Worm (Caenorhabditis elegans) whole organism, mixed stage, embryonic: ENCODE results near the gene Y38C1BA.4.

ENCODE experiments used
- M03D4.4 ChIP-seq: sonication (generic microtip); optimal IDR thresholded peaks from 2 replicates; lab custom pipeline; 2017; ENCODE audit warnings: mild to moderate bottlenecking, missing genetic modification characterization, missing compliant biosample characterization
- bed-3 ChIP-seq: fragments of 200-800 bp; sonication (Bioruptor generic); optimal IDR thresholded peaks from 3 replicates; lab custom pipeline; 2018; ENCODE audit warnings: mild to moderate bottlenecking, missing genetic modification characterization, moderate library complexity, missing compliant biosample characterization
- ceh-39 ChIP-seq: fragments of 150-350 bp; optimal IDR thresholded peaks from 2 replicates; lab custom pipeline; 2014; ENCODE audit warnings: missing biosample characterization, missing genetic modification characterization
- ceh-43 ChIP-seq: fragments of 200-800 bp; sonication (Bioruptor generic); optimal IDR thresholded peaks from 2 replicates; lab custom pipeline; 2018; ENCODE audit warnings: mild to moderate bottlenecking, missing genetic modification characterization, moderate library complexity, missing compliant biosample characterization
- ceh-83 ChIP-seq: fragments of 200-800 bp; sonication (Bioruptor generic); optimal IDR thresholded peaks from 2 replicates; lab custom pipeline; 2018; ENCODE audit warnings: mild to moderate bottlenecking, missing genetic modification characterization, missing compliant biosample characterization
- ces-1 ChIP-seq: fragments of 150-350 bp; optimal IDR thresholded peaks from 2 replicates; lab custom pipeline; 2014; ENCODE audit warnings: missing biosample characterization, missing genetic modification reagents, missing genetic modification characterization
- cnd-1 ChIP-seq: fragments of 200-800 bp; sonication (Bioruptor generic); optimal IDR thresholded peaks from 2 replicates; lab custom pipeline; 2018; ENCODE audit warnings: mild to moderate bottlenecking, missing genetic modification characterization, missing compliant biosample characterization
- drap-1 ChIP-seq: fragments of 200-800 bp; sonication (Bioruptor generic); optimal IDR thresholded peaks from 3 replicates; lab custom pipeline; 2018; ENCODE audit warnings: mild to moderate bottlenecking, missing genetic modification characterization, missing compliant biosample characterization
- elt-1 ChIP-seq: sonication (generic microtip); optimal IDR thresholded peaks from 2 replicates; lab custom pipeline; 2017; ENCODE audit warnings: missing genetic modification characterization, mild to moderate bottlenecking, missing compliant biosample characterization, antibody characterized with exemption, moderate library complexity, borderline replicate concordance; ENCODE audit not compliant: insufficient read depth
- elt-3 ChIP-seq: fragments of 150-350 bp; optimal IDR thresholded peaks from 2 replicates; lab custom pipeline; 2014; ENCODE audit warnings: missing biosample characterization, missing genetic modification characterization
- hlh-1 ChIP-seq: fragments of 150-350 bp; optimal IDR thresholded peaks from 2 replicates; lab custom pipeline; 2014; ENCODE audit warnings: missing biosample characterization, missing genetic modification reagents, missing genetic modification characterization
- lin-13 ChIP-seq: fragments of 150-350 bp; optimal IDR thresholded peaks from 2 replicates; lab custom pipeline; 2014; ENCODE audit warnings: missing biosample characterization, missing genetic modification characterization
- lin-32 ChIP-seq: fragments of 200-800 bp; sonication (Bioruptor generic); optimal IDR thresholded peaks from 2 replicates; lab custom pipeline; 2018; ENCODE audit warnings: mild to moderate bottlenecking, missing genetic modification characterization, missing compliant biosample characterization
- lsy-2 ChIP-seq: fragments of 150-350 bp; optimal IDR thresholded peaks from 2 replicates; lab custom pipeline; 2014; ENCODE audit warnings: missing biosample characterization, missing genetic modification characterization
- mab-5 ChIP-seq: fragments of 150-350 bp; optimal IDR thresholded peaks from 2 replicates; lab custom pipeline; 2014; ENCODE audit warnings: missing biosample characterization, missing genetic modification characterization
- mls-2 ChIP-seq: sonication (generic microtip); optimal IDR thresholded peaks from 2 replicates; lab custom pipeline; 2016; ENCODE audit warnings: mild to moderate bottlenecking, missing genetic modification characterization, moderate library complexity, missing compliant biosample characterization
- nhr-237 ChIP-seq: fragments of 150-350 bp; optimal IDR thresholded peaks from 2 replicates; lab custom pipeline; 2014; ENCODE audit warnings: missing biosample characterization, missing genetic modification characterization
- nhr-76 ChIP-seq: sonication (generic microtip); optimal IDR thresholded peaks from 2 replicates; lab custom pipeline; 2017; ENCODE audit warnings: missing biosample characterization, missing genetic modification characterization
- pha-4 ChIP-seq: fragments of 150-350 bp; optimal IDR thresholded peaks from 2 replicates; lab custom pipeline; 2018; ENCODE audit warnings: missing biosample characterization, missing genetic modification reagents, missing genetic modification characterization
- sem-2 ChIP-seq: fragments of 200-800 bp; sonication (Bioruptor generic); optimal IDR thresholded peaks from 2 replicates; lab custom pipeline; 2018; ENCODE audit warnings: mild to moderate bottlenecking, missing genetic modification characterization, missing compliant biosample characterization
- snpc-4 ChIP-seq: fragments of 150-350 bp; optimal IDR thresholded peaks from 2 replicates; lab custom pipeline; 2014; ENCODE audit warnings: missing biosample characterization, missing genetic modification characterization
- sptf-1 ChIP-seq: sonication (generic microtip); optimal IDR thresholded peaks from 2 replicates; lab custom pipeline; 2017; ENCODE audit warnings: mild to moderate bottlenecking, missing genetic modification characterization, moderate library complexity, missing compliant biosample characterization
- tbx-8 ChIP-seq: fragments of 200-800 bp; sonication (Bioruptor generic); optimal IDR thresholded peaks from 2 replicates; lab custom pipeline; 2018; ENCODE audit warnings: mild to moderate bottlenecking, missing genetic modification characterization, moderate library complexity, missing compliant biosample characterization
- unc-120 ChIP-seq: sonication (generic microtip); optimal IDR thresholded peaks from 2 replicates; lab custom pipeline; 2017; ENCODE audit warnings: missing genetic modification characterization, missing compliant biosample characterization; ENCODE audit not compliant: poor library complexity, severe bottlenecking
- unc-39 ChIP-seq: fragments of 150-350 bp; optimal IDR thresholded peaks from 2 replicates; lab custom pipeline; 2014; ENCODE audit warnings: missing biosample characterization, missing genetic modification characterization
- unc-62 ChIP-seq: fragments of 150-350 bp; optimal IDR thresholded peaks from 2 replicates; lab custom pipeline; 2014; ENCODE audit warnings: missing biosample characterization, missing genetic modification reagents, missing genetic modification characterization
- zip-8 ChIP-seq: fragments of 150-350 bp; optimal IDR thresholded peaks from 2 replicates; lab custom pipeline; 2014; ENCODE audit warnings: missing biosample characterization, missing genetic modification characterization
- ztf-11 ChIP-seq: fragments of 150-350 bp; optimal IDR thresholded peaks from 2 replicates; lab custom pipeline; 2014; ENCODE audit warnings: missing biosample characterization, missing genetic modification characterization

Y38C1BA.4 gene

ce11 chrIV:1857866-1858271, 36.2 kb downstream of the Y38C1BA.4 start:
- TF ChIP-seq ceh-83 (GFP tag; lab: Kevin White, UChicago) (peak; percentile 30), ces-1 (GFP tag; lab: Kevin White, UChicago) (peak; percentile 26), unc-39 (no peak), unc-120 (peak; percentile 55), unc-62 (GFP tag; lab: Kevin White, UChicago) (peak; percentile 19), elt-3 (no peak)

DNA sequence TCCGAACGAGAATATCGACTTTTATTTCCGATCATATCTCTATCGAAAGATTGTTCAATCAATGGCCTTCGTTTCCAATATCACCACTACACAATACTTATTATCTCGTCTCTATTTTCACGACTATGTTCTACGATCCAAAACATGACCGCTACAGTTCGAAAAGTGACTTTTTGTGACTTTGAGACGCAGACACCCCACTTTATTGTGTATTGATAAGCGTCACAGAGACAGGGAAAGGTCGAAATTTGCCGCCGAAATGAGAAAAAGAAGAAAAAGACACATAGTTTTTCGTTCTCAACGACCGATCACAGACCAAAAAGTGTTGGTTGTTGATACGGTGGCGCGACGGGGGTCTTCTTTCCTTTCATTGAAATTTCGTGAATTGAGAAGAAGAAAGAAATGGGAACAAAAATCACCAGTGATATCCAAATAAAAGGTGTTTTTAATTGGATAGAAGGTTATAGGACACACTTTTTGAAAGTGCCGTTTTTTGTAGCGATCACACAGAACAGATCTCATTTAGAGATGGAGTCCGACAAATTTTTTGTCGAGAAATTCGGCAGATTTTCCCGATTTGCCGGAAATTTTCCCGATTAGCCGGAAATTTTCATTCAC, 37.8 kb downstream of the Y38C1BA.4 start:
- TF ChIP-seq cnd-1 (no peak), sem-2 (no peak), nhr-76 (no peak), lsy-2 (no peak), ztf-11 (tag; lab: Kevin White, UChicago) (no peak), drap-1 (GFP tag; lab: Kevin White, UChicago) (no peak), ceh-43 (GFP tag; lab: Kevin White, UChicago) (no peak), unc-62 (GFP tag; lab: Kevin White, UChicago) (no peak), sptf-1 (tag; lab: Kevin White, UChicago) (no peak), elt-1 (tag; lab: Kevin White, UChicago) (no peak), bed-3 (GFP tag; lab: Kevin White, UChicago) (no peak), ceh-83 (GFP tag; lab: Kevin White, UChicago) (no peak), M03D4.4 (tag; lab: Kevin White, UChicago) (no peak), tbx-8 (no peak), elt-3 (no peak), zip-8 (no peak)

- no peak for TF ChIP-seq M03D4.4 (tag; lab: Kevin White, UChicago)
- TF ChIP-seq pha-4 (tag; lab: Kevin White, UChicago), result no peak
- TF ChIP-seq nhr-237, result no peak
- no peak for TF ChIP-seq sem-2
- TF ChIP-seq ceh-83 (GFP tag; lab: Kevin White, UChicago), result no peak
- TF ChIP-seq snpc-4 (tag; lab: Kevin White, UChicago), result no peak
- no peak for TF ChIP-seq mab-5 (tag; lab: Kevin White, UChicago)
- no peak for TF ChIP-seq ceh-39
- TF ChIP-seq sptf-1 (tag; lab: Kevin White, UChicago), result no peak
- no peak for TF ChIP-seq unc-39
- no peak for TF ChIP-seq elt-3
- TF ChIP-seq lin-13 (tag; lab: Kevin White, UChicago), result no peak
- TF ChIP-seq lin-32 (GFP tag; lab: Kevin White, UChicago), result no peak
Observed at ce11 chrIV:1860965-1861364, 39.3 kb downstream of the Y38C1BA.4 start.

- TF ChIP-seq mls-2 (tag; lab: Kevin White, UChicago) (no peak), unc-120 (no peak), snpc-4 (tag; lab: Kevin White, UChicago) (no peak), ceh-39 (no peak)
Observed at ce11 chrIV:1862655-1863054, 41.0 kb downstream of the Y38C1BA.4 start.

- TF ChIP-seq unc-39, result no peak
- TF ChIP-seq nhr-237, result no peak
- no peak for TF ChIP-seq unc-120
- TF ChIP-seq ceh-39, result no peak
- TF ChIP-seq pha-4 (tag; lab: Kevin White, UChicago), result no peak
- TF ChIP-seq ceh-43 (GFP tag; lab: Kevin White, UChicago), result no peak
Observed at ce11 chrIV:1866863-1867262, 45.2 kb downstream of the Y38C1BA.4 start.

DNA sequence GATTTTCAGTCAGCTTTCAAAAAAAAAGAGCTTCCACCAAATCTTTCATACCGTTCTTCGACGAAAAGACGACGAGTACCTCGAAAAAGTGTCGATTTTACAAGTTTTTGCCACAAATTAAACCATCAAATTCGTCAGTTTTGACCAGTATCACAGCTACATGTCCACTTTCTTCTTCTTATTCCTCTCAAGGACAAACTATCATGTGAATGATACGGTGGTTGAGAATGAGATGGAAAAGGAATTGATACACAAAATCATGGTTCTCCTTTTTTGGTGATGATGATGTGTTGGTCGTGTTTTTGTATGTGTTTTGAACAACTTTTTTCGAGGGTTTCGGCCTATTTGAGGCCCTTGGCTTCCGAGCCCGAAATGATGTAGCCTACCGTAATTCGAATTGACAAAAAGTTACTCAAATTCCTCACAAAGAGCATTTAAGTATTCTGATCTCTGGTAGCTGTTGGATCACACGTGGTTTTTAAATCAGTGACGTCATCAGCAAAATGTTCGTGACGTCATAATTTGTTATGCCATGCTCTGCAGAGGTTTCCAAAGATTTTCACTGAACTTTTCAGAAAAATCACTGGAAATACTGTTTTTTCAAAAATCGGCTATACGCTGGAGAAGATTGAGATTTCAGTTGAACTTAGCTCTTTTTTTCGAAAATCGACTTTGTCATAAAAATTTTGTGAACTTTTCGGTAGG, 46.4 kb downstream of the Y38C1BA.4 start:
- no peak for TF ChIP-seq sem-2
- TF ChIP-seq unc-62 (GFP tag; lab: Kevin White, UChicago), result no peak
- peak; percentile 99 for TF ChIP-seq zip-8
- TF ChIP-seq hlh-1 (tag; lab: Kevin White, UChicago), result no peak
- no peak for TF ChIP-seq pha-4 (tag; lab: Kevin White, UChicago)
- no peak for TF ChIP-seq ztf-11 (tag; lab: Kevin White, UChicago)
- TF ChIP-seq, all 35 proteins: peak for 1
